Worm (Caenorhabditis elegans) whole organism, dauer: ENCODE results near the gene aly-3.

Experiments used
- unc-62 ChIP-seq: sonication (generic microtip); optimal IDR thresholded peaks from 2 replicates; lab custom pipeline; 2017; ENCODE audit warnings: missing biosample characterization, missing genetic modification reagents, missing genetic modification characterization

Gene aly-3

DNA sequence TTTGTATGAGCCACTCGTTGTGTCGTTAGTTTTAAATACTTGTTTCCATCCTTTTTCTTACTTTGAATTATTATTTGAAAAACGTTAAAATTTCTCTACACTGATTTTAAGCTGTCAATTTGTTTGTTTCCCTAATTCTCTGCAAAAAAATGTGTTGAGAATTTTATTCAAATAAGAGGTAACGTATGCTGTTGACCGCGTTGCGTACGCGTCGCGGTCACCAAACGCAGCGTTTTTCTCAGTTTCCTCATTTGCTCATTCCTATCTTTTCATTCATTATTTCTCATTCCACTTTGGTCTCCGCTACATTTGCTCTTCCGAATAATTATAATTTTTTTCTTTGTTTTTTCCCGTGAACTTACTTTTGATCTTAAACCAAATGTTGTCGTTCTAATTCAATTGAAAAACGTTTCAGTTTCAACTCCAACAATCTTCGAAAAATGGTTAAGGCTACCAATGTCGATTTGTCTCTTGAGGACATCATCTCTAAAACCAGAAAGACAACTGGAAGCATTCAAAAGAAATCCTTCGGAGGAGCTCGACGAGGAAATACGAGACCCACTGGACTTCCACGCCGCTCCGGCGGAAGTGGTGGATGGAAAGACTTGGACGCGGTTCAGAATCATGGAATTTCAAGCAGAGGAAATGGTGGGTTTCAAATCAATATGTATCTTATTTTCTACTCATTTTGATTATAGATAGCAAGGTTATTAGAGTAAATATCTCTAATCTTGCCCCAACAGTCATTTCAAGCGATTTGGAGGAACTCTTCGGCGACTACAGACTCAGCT, at the start of gene aly-3:
aly-3 (plus strand) TSS at position 409 of the 791 bp plus-strand sequence.
- no peak for TF ChIP-seq unc-62

DNA sequence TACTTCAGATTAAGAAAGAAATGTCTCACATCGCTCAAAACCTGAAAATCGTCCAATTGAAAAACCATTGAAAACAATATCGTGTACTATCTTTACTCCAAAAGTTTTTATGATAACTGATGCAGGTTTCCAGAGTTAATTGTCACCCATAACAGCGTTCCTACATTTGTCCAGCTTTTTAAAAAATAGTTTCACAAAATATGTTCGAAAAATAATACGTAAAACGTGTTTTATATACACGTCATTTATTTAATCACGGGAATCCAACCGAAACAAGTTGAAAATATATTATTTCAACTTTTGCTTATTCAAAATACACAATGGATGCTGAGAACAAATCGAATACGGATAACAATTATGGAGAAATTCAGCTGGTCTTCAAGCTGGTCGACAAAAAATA, 47.6 kb upstream of the aly-3 start, which contains the start of gene K08E4.7:
K08E4.7 (plus strand) TSS at position 301 of the 400 bp plus-strand sequence.
- TF ChIP-seq unc-62: no peak

ce11 chrIV:12078112-12078812, 44.8 kb upstream of the aly-3 start, which contains the start of gene tmed-1:
Gene tmed-1 (minus strand): TSS chrIV:12078162.
- TF ChIP-seq unc-62: no peak

- TF ChIP-seq unc-62: no peak
Observed at ce11 chrIV:12078907-12079523, 44.1 kb upstream of the aly-3 start, which contains the start of gene lex-1. Gene lex-1 (plus strand): TSS chrIV:12079473.

ce11 chrIV:12080807-12081206, 42.3 kb upstream of the aly-3 start:
- no peak for TF ChIP-seq unc-62

DNA sequence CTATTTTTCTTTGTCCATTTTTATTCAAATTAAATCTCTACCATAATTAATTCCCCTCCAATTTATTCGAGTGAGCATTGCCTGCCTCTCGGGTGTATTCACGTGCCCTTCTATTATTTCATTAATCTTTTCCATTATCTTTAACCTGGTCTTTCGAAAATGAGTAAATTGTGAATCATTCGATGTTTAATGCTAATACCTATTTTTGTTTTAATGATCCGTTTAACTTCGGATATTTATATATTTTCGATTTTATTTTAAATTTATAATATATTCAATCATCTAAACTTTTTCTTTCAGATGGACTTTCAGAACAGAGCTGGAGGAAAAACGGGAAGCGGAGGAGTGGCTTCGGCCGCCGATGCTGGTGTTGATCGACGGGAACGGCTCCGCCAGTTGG, 38.9 kb upstream of the aly-3 start, which contains the start of gene repo-1:
repo-1 (plus strand) TSS at position 301 of the 400 bp plus-strand sequence.
- TF ChIP-seq unc-62: no peak

DNA sequence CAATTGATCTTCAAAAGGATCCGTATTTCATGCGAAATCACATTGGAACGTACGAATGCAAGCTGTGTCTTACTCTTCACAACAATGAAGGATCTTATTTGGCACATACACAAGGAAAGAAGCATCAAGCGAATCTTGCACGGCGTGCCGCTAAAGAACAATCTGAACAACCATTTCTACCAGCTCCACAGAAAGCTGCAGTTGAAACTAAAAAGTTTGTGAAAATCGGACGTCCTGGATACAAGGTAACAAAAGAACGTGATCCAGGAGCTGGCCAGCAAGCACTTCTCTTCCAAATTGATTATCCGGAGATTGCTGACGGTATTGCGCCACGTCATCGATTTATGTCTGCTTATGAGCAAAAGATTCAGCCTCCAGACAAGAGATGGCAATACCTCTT, 38.5 kb upstream of the aly-3 start:
- TF ChIP-seq unc-62: no peak

DNA sequence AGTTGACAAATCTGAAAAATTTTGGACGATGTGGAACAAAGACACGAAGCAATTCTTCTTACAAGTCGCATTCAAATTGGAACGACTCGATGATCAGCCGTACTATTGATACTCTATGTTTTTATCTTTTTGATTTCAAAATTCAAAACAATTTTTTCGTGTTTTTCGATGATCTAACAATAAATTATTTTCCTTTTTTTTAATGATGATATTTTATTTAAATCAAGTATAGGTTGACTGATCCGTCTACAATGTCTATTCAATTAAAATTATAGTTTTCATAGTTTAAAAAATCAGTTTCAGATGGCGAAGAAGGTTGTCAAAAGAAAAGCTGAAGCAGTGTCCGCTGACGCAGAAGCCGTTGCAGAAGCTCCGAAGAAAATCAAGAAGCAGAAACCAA, 38.0 kb upstream of the aly-3 start, which contains the start of gene rbm-34:
rbm-34 (plus strand) TSS at position 301 of the 400 bp plus-strand sequence.
- TF ChIP-seq unc-62: no peak

ce11 chrIV:12086498-12086897, 36.6 kb upstream of the aly-3 start:
- no peak for TF ChIP-seq unc-62

DNA sequence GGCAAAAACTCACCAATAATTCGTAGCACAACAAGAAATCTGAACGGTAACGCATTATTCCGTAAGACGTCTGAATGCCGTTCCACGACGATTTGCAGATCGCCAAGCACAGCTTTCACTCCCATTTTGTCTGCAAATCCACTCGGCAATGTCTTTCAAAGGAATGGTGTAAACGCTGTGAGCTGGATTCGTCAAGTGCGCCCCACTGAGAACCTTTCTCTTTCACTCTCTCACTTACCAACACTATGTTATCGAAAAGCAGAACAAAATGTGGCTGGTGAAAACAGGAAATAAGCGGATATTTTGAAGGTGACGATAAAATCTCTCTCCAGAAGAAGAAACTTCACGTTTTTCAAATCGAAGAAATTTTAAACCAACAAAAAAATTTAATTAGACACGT, 34.2 kb upstream of the aly-3 start:
- TF ChIP-seq unc-62: no peak

DNA sequence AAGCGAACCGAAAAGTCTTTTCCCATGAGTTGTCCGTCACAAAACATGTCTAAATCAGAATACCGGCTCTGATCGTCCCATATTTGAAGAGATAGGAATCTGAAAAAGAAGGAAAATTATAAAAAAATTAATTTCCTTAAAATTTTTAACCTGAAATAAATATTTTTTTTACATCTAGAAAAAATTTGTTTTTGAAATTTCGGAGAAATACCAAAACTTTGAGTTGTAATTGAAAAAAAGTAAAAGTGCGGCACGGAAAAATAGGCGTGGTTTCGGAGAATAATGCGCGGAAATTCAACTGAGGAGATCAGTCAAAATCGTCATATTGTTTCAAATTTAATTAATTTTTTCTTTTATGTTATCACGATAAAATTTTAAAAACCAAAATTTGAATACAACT, 33.5 kb upstream of the aly-3 start, which contains the start of gene F11A10.6:
F11A10.6 (minus strand) TSS at position 101 of the 400 bp plus-strand sequence.
- no peak for TF ChIP-seq unc-62

ce11 chrIV:12092113-12092512, 31.0 kb upstream of the aly-3 start, which contains the start of gene mig-32:
Gene mig-32 (minus strand): TSS chrIV:12092213.
- TF ChIP-seq unc-62: no peak

- no peak for TF ChIP-seq unc-62
Observed at ce11 chrIV:12093384-12093783, 29.7 kb upstream of the aly-3 start, which contains the start of gene cpsf-4. Gene cpsf-4 (minus strand): TSS chrIV:12093445.

DNA sequence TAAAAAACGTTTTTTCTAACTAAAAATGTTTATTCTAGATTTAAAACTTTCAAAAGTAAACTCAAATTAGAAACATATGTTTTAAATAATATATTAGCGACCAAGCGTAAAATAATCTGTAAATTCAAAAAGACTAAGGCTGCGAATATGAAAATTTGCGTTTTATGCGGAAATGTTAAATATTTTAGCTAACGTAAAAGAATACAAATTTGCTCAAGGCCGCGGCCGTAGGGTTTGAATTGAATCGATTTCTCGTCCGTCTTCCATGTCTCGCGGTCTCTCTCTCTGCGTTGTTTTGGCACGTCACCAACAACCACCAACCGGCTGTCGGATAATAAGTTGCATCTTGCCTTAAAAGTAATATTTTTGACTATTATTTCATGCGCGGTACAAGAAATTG, 29.3 kb upstream of the aly-3 start, which contains the start of gene F11A10.5:
F11A10.5 (plus strand) TSS at position 301 of the 400 bp plus-strand sequence.
- no peak for TF ChIP-seq unc-62

DNA sequence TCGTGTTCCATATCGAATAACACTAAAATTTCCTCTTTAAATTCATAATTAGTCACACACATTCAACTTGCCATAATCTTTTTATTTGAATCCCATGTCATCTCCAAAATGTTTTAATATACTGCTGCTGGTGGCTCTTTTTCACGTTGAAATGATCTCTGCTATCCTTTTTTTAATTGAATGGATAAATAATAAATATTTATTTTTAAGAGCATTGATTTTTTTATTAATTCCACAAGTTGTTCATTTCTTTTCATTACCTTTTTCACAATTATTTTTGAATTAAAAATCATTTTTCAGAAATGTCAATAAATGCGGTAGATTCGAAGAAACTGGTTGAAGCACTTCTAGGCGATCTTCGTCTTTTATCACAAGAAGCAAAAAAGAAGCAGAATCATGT, 26.6 kb upstream of the aly-3 start, which contains the start of gene mon-2:
mon-2 (plus strand) TSS at position 301 of the 400 bp plus-strand sequence.
- TF ChIP-seq unc-62: no peak

- no peak for TF ChIP-seq unc-62
Observed at ce11 chrIV:12105558-12105957, 17.5 kb upstream of the aly-3 start, which contains the start of gene M18.3. Gene M18.3 (plus strand): TSS chrIV:12105858.
